Worm (Caenorhabditis elegans) whole organism, L2 larva: ENCODE measurements around the gene nhl-2.

ENCODE experiments used
- R02D3.7 ChIP-seq: fragments of 150-350 bp; optimal IDR thresholded peaks from 2 replicates; lab custom pipeline; 2014; ENCODE audit warnings: missing biosample characterization, missing genetic modification characterization
- ZK546.5 ChIP-seq: sonication (generic microtip); optimal IDR thresholded peaks from 2 replicates; lab custom pipeline; 2017; ENCODE audit warnings: missing biosample characterization, missing genetic modification characterization
- alr-1 ChIP-seq: fragments of 150-350 bp; optimal IDR thresholded peaks from 2 replicates; lab custom pipeline; 2014; ENCODE audit warnings: missing biosample characterization, missing genetic modification characterization
- ceh-82 ChIP-seq: fragments of 150-350 bp; optimal IDR thresholded peaks from 2 replicates; lab custom pipeline; 2014; ENCODE audit warnings: missing biosample characterization, missing genetic modification characterization
- nhr-237 ChIP-seq: fragments of 150-350 bp; optimal IDR thresholded peaks from 2 replicates; lab custom pipeline; 2014; ENCODE audit warnings: missing biosample characterization, missing genetic modification characterization
- unc-62 ChIP-seq: fragments of 150-350 bp; optimal IDR thresholded peaks from 2 replicates; lab custom pipeline; 2014; ENCODE audit warnings: missing biosample characterization, missing genetic modification reagents, missing genetic modification characterization
- ztf-11 ChIP-seq: sonication (generic microtip); optimal IDR thresholded peaks from 2 replicates; lab custom pipeline; 2017; ENCODE audit warnings: missing biosample characterization, missing genetic modification characterization

DNA sequence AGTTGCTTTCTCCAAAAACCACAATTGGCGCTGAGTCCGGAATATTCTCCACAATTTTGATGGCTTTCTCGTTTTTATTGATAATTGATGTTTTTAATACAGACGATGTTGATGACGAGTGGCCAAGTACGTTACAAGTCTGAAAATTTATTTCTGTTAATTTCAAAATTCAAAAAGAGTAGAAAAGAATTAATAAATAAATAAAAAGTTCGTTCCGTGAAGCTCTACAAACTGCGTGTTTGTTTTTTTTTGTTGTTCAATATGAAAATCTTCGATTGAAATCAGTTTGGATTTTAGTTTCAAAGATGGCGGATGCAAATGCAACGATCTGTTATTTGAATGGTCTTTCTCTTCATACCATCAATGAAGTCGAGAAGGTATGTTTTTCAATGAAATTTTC is 12.1 kb upstream of the nhl-2 start, which contains the start of gene F26F4.2:
- TF ChIP-seq ztf-11 (no peak), ceh-82 (no peak), R02D3.7 (tag; lab: Kevin White, UChicago) (no peak), alr-1 (tag; lab: Kevin White, UChicago) (no peak), nhr-237 (tag; lab: Kevin White, UChicago) (no peak), ZK546.5 (tag; lab: Kevin White, UChicago) (no peak), unc-62 (GFP tag; lab: Kevin White, UChicago) (no peak)
